Worm (Caenorhabditis elegans) whole organism, L4 larva: ENCODE measurements around the gene pho-6.

Experiments
- fkh-10 ChIP-seq: fragments of 150-350 bp; optimal IDR thresholded peaks from 2 replicates; lab custom pipeline; 2014; ENCODE audit warnings: missing biosample characterization, missing genetic modification reagents, missing genetic modification characterization
- lin-15B ChIP-seq: fragments of 150-350 bp; sonication (generic microtip); optimal IDR thresholded peaks from 3 replicates; lab custom pipeline; 2014; ENCODE audit warnings: missing biosample characterization, missing genetic modification characterization
- nhr-28 ChIP-seq: fragments of 150-350 bp; optimal IDR thresholded peaks from 2 replicates; lab custom pipeline; 2014; ENCODE audit warnings: missing biosample characterization, missing genetic modification characterization
- nhr-77 ChIP-seq: fragments of 150-350 bp; optimal IDR thresholded peaks from 2 replicates; lab custom pipeline; 2014; ENCODE audit warnings: missing biosample characterization, missing genetic modification characterization

- TF ChIP-seq nhr-28 (tag; lab: Kevin White, UChicago) (no peak), fkh-10 (no peak), nhr-77 (no peak), lin-15B (tag; lab: Kevin White, UChicago) (no peak)
Measured at ce11 chrV:8387056-8387455, 7.2 kb downstream of the pho-6 start, which contains the start of gene gcy-7.
